Fruit fly (Drosophila melanogaster) Kc167 (cell line): Measurements from ENCODE around the gene CG13085.

Experiments
- Myc ChIP-seq: fragments of >200 bp; optimal IDR thresholded peaks from 2 replicates; lab custom pipeline; 2017; ENCODE audit warnings: missing external identifiers
- Sin3A ChIP-seq: fragments of >200 bp; optimal IDR thresholded peaks from 2 replicates; lab custom pipeline; 2018; ENCODE audit warnings: missing external identifiers
- h ChIP-seq: fragments of >200 bp; optimal IDR thresholded peaks from 3 replicates; lab custom pipeline; 2018; ENCODE audit warnings: missing external identifiers
- insv ChIP-seq: fragments of >200 bp; optimal IDR thresholded peaks from 3 replicates; lab custom pipeline; 2018; ENCODE audit warnings: missing external identifiers
- psq ChIP-seq: fragments of >200 bp; optimal IDR thresholded peaks from 2 replicates; lab custom pipeline; 2017; ENCODE audit warnings: missing external identifiers

dm6 chr2L:19424307-19424902 is 555 bp downstream of the CG13085 start:
- TF ChIP-seq Sin3A (lab: Kevin White, UChicago) (no peak), insv (lab: Kevin White, UChicago) (no peak), Myc (no peak), psq (no peak), h (lab: Kevin White, UChicago) (no peak)
